Fruit fly (Drosophila melanogaster) whole organism, adult: ENCODE data around the gene Dscam4.
A peak's percentile ranks its signal among the peaks of the same experiment; 100 is the strongest.

ENCODE experiments used
- CG14711 ChIP-seq: fragments of 200-800 bp; sonication (Bioruptor generic); optimal IDR thresholded peaks from 2 replicates; lab custom pipeline; 2018; ENCODE audit warnings: missing biosample characterization, mild to moderate bottlenecking, missing genetic modification characterization, moderate library complexity
- CG1620 ChIP-seq: fragments of 200-800 bp; sonication (Bioruptor generic); optimal IDR thresholded peaks from 2 replicates; lab custom pipeline; 2016; ENCODE audit warnings: missing biosample characterization, missing genetic modification characterization
- CG33017 ChIP-seq: fragments of 200-800 bp; sonication (Bioruptor generic); optimal IDR thresholded peaks from 2 replicates; lab custom pipeline; 2018; ENCODE audit warnings: missing biosample characterization, mild to moderate bottlenecking, missing genetic modification characterization, moderate library complexity
- Crg-1 ChIP-seq: fragments of 200-800 bp; sonication (Bioruptor generic); optimal IDR thresholded peaks from 2 replicates; lab custom pipeline; 2016; ENCODE audit warnings: missing biosample characterization, missing genetic modification characterization
- Hr96 ChIP-seq: fragments of 200-800 bp; sonication (Bioruptor generic); optimal IDR thresholded peaks from 2 replicates; lab custom pipeline; 2016; ENCODE audit warnings: missing biosample characterization, missing genetic modification characterization
- Mnt ChIP-seq: fragments of 200-800 bp; sonication (Bioruptor generic); optimal IDR thresholded peaks from 2 replicates; lab custom pipeline; 2016; ENCODE audit warnings: missing biosample characterization, mild to moderate bottlenecking, missing genetic modification characterization
- cic ChIP-seq: fragments of 200-800 bp; sonication (Bioruptor generic); optimal IDR thresholded peaks from 2 replicates; lab custom pipeline; 2017; ENCODE audit warnings: missing biosample characterization, mild to moderate bottlenecking, missing genetic modification characterization, moderate library complexity
- cnc ChIP-seq, 2 experiments: fragments of >200 bp; optimal IDR thresholded peaks; 2 replicates each; lab custom pipeline; 2017
- kay ChIP-seq: fragments of 200-800 bp; sonication (Bioruptor generic); peaks from one replicate; lab custom pipeline; 2016; ENCODE audit warnings: missing biosample characterization, missing genetic modification characterization, borderline replicate concordance
- ovo ChIP-seq: fragments of 200-800 bp; sonication (Bioruptor generic); optimal IDR thresholded peaks from 2 replicates; lab custom pipeline; 2016; ENCODE audit warnings: missing biosample characterization, missing genetic modification characterization
- pad ChIP-seq: fragments of 200-800 bp; sonication (Bioruptor generic); optimal IDR thresholded peaks from 3 replicates; lab custom pipeline; 2017; ENCODE audit warnings: missing biosample characterization, missing genetic modification characterization, mild to moderate bottlenecking, moderate library complexity, missing genetic modification reagents

- TF ChIP-seq Crg-1 (GFP tag; lab: Kevin White, UChicago) (peak; percentile 51), kay (peak; percentile 71), Hr96 (GFP tag; lab: Kevin White, UChicago) (peak; percentile 2), Mnt (GFP tag; lab: Kevin White, UChicago) (peak; percentile 74), CG14711 (peak; percentile 56), pad (GFP tag; lab: Kevin White, UChicago) (peak; percentile 56), cic (GFP tag; lab: Kevin White, UChicago) (no peak), CG33017 (tag; lab: Kevin White, UChicago) (peak; percentile 13), cnc (optimal IDR thresholded peaks at IDR 0.05; lab: Kevin White, UChicago) (no peak), ovo (GFP tag; lab: Kevin White, UChicago) (peak; percentile 26), CG1620 (GFP tag; lab: Kevin White, UChicago) (peak; percentile 6)
These were observed 76.8 kb downstream of the Dscam4 start, which contains the start of gene Cpsf6 for dm6 chr3L:8315141-8315816.
